Fruit fly (Drosophila melanogaster) whole organism, embryonic: ENCODE results near the gene HisCl1.
A peak's percentile ranks its signal among the peaks of the same experiment; 100 is the strongest.

Experiments
- Atf-2 ChIP-seq: fragments of 200-800 bp; sonication (Bioruptor generic); optimal IDR thresholded peaks from 2 replicates; lab custom pipeline; 2016; ENCODE audit warnings: missing biosample characterization, missing genetic modification characterization
- Bdp1 ChIP-seq: fragments of 200-800 bp; sonication (Bioruptor generic); optimal IDR thresholded peaks from 3 replicates; lab custom pipeline; 2016; ENCODE audit warnings: missing biosample characterization, missing genetic modification characterization
- BtbVII ChIP-seq: fragments of 200-800 bp; sonication (Bioruptor generic); optimal IDR thresholded peaks from 3 replicates; lab custom pipeline; 2017; ENCODE audit warnings: missing biosample characterization, mild to moderate bottlenecking, missing genetic modification characterization
- CG10147 ChIP-seq: fragments of 200-800 bp; sonication (Bioruptor generic); optimal IDR thresholded peaks from 2 replicates; lab custom pipeline; 2019; ENCODE audit warnings: missing biosample characterization, mild to moderate bottlenecking, missing genetic modification characterization, moderate library complexity
- CG10209 ChIP-seq: fragments of 200-800 bp; sonication (Bioruptor generic); optimal IDR thresholded peaks from 3 replicates; lab custom pipeline; 2017; ENCODE audit warnings: missing biosample characterization, mild to moderate bottlenecking, missing genetic modification characterization, missing genetic modification reagents
- CG10543 ChIP-seq: fragments of 200-800 bp; sonication (Bioruptor generic); optimal IDR thresholded peaks from 3 replicates; lab custom pipeline; 2017; ENCODE audit warnings: missing biosample characterization, mild to moderate bottlenecking, missing genetic modification characterization, moderate library complexity
- CG11093 ChIP-seq: fragments of 200-800 bp; sonication (Bioruptor generic); IDR thresholded peaks from 3 replicates; pipeline ENCODE4 v1.3.6; 2022; ENCODE audit warnings: missing biosample characterization, missing genetic modification characterization
- CG11247 ChIP-seq: fragments of 200-800 bp; sonication (Bioruptor generic); IDR thresholded peaks from 2 replicates; pipeline ENCODE4 v1.3.6; 2022; ENCODE audit warnings: missing biosample characterization, missing genetic modification characterization
- CG12155 ChIP-seq: fragments of 200-800 bp; sonication (Bioruptor generic); optimal IDR thresholded peaks from 3 replicates; lab custom pipeline; 2016; ENCODE audit warnings: missing biosample characterization, missing genetic modification characterization
- CG13287 ChIP-seq: fragments of 200-800 bp; sonication (Bioruptor generic); IDR thresholded peaks from 2 replicates; pipeline ENCODE4 v1.3.6; 2022; ENCODE audit warnings: missing biosample characterization, missing genetic modification characterization; ENCODE audit not compliant: partially characterized antibody
- CG13894 ChIP-seq: fragments of 200-800 bp; sonication (Bioruptor generic); optimal IDR thresholded peaks from 3 replicates; lab custom pipeline; 2018; ENCODE audit warnings: missing biosample characterization, mild to moderate bottlenecking, missing genetic modification characterization, moderate library complexity
- CG14965 ChIP-seq: fragments of 200-800 bp; sonication (Bioruptor generic); optimal IDR thresholded peaks from 2 replicates; lab custom pipeline; 2016; ENCODE audit warnings: missing biosample characterization, missing genetic modification characterization, borderline replicate concordance
- CG30403 ChIP-seq: fragments of 200-800 bp; sonication (Bioruptor generic); optimal IDR thresholded peaks from 3 replicates; lab custom pipeline; 2016; ENCODE audit warnings: missing biosample characterization, missing genetic modification characterization
- CG30431 ChIP-seq: fragments of 200-800 bp; sonication (Bioruptor generic); optimal IDR thresholded peaks from 2 replicates; lab custom pipeline; 2017; ENCODE audit warnings: missing biosample characterization, missing genetic modification characterization
- CG3163 ChIP-seq: fragments of 200-800 bp; sonication (Bioruptor generic); optimal IDR thresholded peaks from 3 replicates; lab custom pipeline; 2016; ENCODE audit warnings: missing biosample characterization, missing genetic modification characterization
- CG32767 ChIP-seq: fragments of 200-800 bp; sonication (Bioruptor generic); IDR thresholded peaks from 2 replicates; pipeline ENCODE4 v1.3.6; 2022; ENCODE audit warnings: missing biosample characterization, missing genetic modification characterization
- CG4360 ChIP-seq: fragments of 200-800 bp; sonication (Bioruptor generic); IDR thresholded peaks from 2 replicates; pipeline ENCODE4 v1.3.6; 2022; ENCODE audit warnings: missing biosample characterization, missing genetic modification characterization
- CG6791 ChIP-seq: fragments of 200-800 bp; sonication (Bioruptor generic); IDR thresholded peaks from 3 replicates; pipeline ENCODE4 v1.3.6; 2022; ENCODE audit warnings: missing biosample characterization, missing genetic modification characterization; ENCODE audit not compliant: partially characterized antibody
- CG7928 ChIP-seq: fragments of 200-800 bp; sonication (Bioruptor generic); optimal IDR thresholded peaks from 2 replicates; lab custom pipeline; 2017; ENCODE audit warnings: missing biosample characterization, mild to moderate bottlenecking, missing genetic modification characterization
- CG8388 ChIP-seq: fragments of 200-800 bp; sonication (Bioruptor generic); optimal IDR thresholded peaks from 2 replicates; lab custom pipeline; 2019; ENCODE audit warnings: missing biosample characterization, mild to moderate bottlenecking, missing genetic modification characterization, moderate library complexity
- CG8944 ChIP-seq: fragments of 200-800 bp; sonication (Bioruptor generic); optimal IDR thresholded peaks from 3 replicates; lab custom pipeline; 2016; ENCODE audit warnings: missing biosample characterization, missing genetic modification characterization
- CHES-1-like ChIP-seq: fragments of 200-800 bp; sonication (Bioruptor generic); optimal IDR thresholded peaks from 2 replicates; lab custom pipeline; 2016; ENCODE audit warnings: missing biosample characterization, missing genetic modification characterization
- CrebB ChIP-seq: fragments of 200-800 bp; sonication (Bioruptor generic); optimal IDR thresholded peaks from 3 replicates; lab custom pipeline; 2018; ENCODE audit warnings: missing biosample characterization, mild to moderate bottlenecking, missing genetic modification characterization
- Dip3 ChIP-seq: fragments of 200-800 bp; sonication (Bioruptor generic); optimal IDR thresholded peaks from 3 replicates; lab custom pipeline; 2016; ENCODE audit warnings: missing biosample characterization, missing genetic modification characterization
- Doc2 ChIP-seq: fragments of 200-800 bp; sonication (Bioruptor generic); IDR thresholded peaks from 2 replicates; pipeline ENCODE4 v1.3.6; 2022; ENCODE audit warnings: missing biosample characterization, missing genetic modification characterization
- H15 ChIP-seq: fragments of 200-800 bp; sonication (Bioruptor generic); IDR thresholded peaks from 3 replicates; pipeline ENCODE4 v1.3.6; 2022; ENCODE audit warnings: missing biosample characterization, missing genetic modification characterization
- Hr78 ChIP-seq, 2 experiments: fragments of 200-800 bp in 1 of 2; fragments of >200 bp in 1 of 2; sonication (Bioruptor generic) in 1 of 2; optimal IDR thresholded peaks; 2 replicates each; lab custom pipeline; 2017 to 2019; ENCODE audit warnings: missing biosample characterization in 2 of 2, missing genetic modification characterization in 2 of 2, mild to moderate bottlenecking in 1 of 2, moderate library complexity in 1 of 2
- MBD-R2 ChIP-seq: fragments of 200-800 bp; sonication (Bioruptor generic); IDR thresholded peaks from 2 replicates; pipeline ENCODE4 v1.3.6; 2022; ENCODE audit warnings: missing biosample characterization, missing genetic modification characterization
- MTF-1 ChIP-seq: fragments of 200-800 bp; sonication (Bioruptor generic); optimal IDR thresholded peaks from 2 replicates; lab custom pipeline; 2018; ENCODE audit warnings: missing biosample characterization, mild to moderate bottlenecking, missing genetic modification characterization, borderline replicate concordance
- Max ChIP-seq: fragments of 200-800 bp; sonication (Bioruptor generic); optimal IDR thresholded peaks from 2 replicates; lab custom pipeline; 2016; ENCODE audit warnings: missing biosample characterization, mild to moderate bottlenecking, missing genetic modification characterization
- Med ChIP-seq: fragments of 200-800 bp; sonication (Bioruptor generic); peaks from one replicate; lab custom pipeline; 2016; ENCODE audit warnings: missing biosample characterization, missing genetic modification characterization, mild to moderate bottlenecking, inconsistent platforms, moderate library complexity
- Sin3A ChIP-seq: fragments of >200 bp; optimal IDR thresholded peaks from 2 replicates; lab custom pipeline; 2018
- Sox100B ChIP-seq: fragments of 200-800 bp; sonication (Bioruptor generic); optimal IDR thresholded peaks from 3 replicates; lab custom pipeline; 2018; ENCODE audit warnings: missing biosample characterization, mild to moderate bottlenecking, missing genetic modification characterization
- Vsx1 ChIP-seq: fragments of 200-800 bp; sonication (Bioruptor generic); optimal IDR thresholded peaks from 2 replicates; lab custom pipeline; 2017; ENCODE audit warnings: missing biosample characterization, mild to moderate bottlenecking, missing genetic modification characterization, missing genetic modification reagents
- bab2 ChIP-seq: fragments of 200-800 bp; sonication (Bioruptor generic); optimal IDR thresholded peaks from 2 replicates; lab custom pipeline; 2016; ENCODE audit warnings: missing biosample characterization, missing genetic modification characterization
- bsh ChIP-seq, 2 experiments: fragments of 200-800 bp; sonication (Bioruptor generic); optimal IDR thresholded peaks; 2 replicates each; lab custom pipeline; 2017 to 2018; ENCODE audit warnings: mild to moderate bottlenecking in 2 of 2, missing biosample characterization in 2 of 2, missing genetic modification characterization in 2 of 2, moderate library complexity in 1 of 2
- cwo ChIP-seq: fragments of 200-800 bp; sonication (Bioruptor generic); optimal IDR thresholded peaks from 3 replicates; lab custom pipeline; 2017; ENCODE audit warnings: missing biosample characterization, missing genetic modification characterization, mild to moderate bottlenecking, moderate library complexity, missing genetic modification reagents
- eyg ChIP-seq: fragments of 200-800 bp; sonication (Bioruptor generic); optimal IDR thresholded peaks from 3 replicates; lab custom pipeline; 2016; ENCODE audit warnings: missing biosample characterization, missing genetic modification characterization
- ftz-f1 ChIP-seq: fragments of 200-800 bp; sonication (Bioruptor generic); optimal IDR thresholded peaks from 2 replicates; lab custom pipeline; 2016; ENCODE audit warnings: missing biosample characterization, missing genetic modification characterization
- fu2 ChIP-seq: fragments of 200-800 bp; sonication (Bioruptor generic); optimal IDR thresholded peaks from 2 replicates; lab custom pipeline; 2016; ENCODE audit warnings: missing biosample characterization, missing genetic modification characterization
- mam ChIP-seq: fragments of 200-800 bp; sonication (Bioruptor generic); optimal IDR thresholded peaks from 3 replicates; lab custom pipeline; 2016; ENCODE audit warnings: missing biosample characterization, missing genetic modification characterization
- oc ChIP-seq: fragments of 200-800 bp; sonication (Bioruptor generic); optimal IDR thresholded peaks from 2 replicates; lab custom pipeline; 2018; ENCODE audit warnings: missing biosample characterization, mild to moderate bottlenecking, missing genetic modification characterization, moderate library complexity
- onecut ChIP-seq: fragments of 200-800 bp; sonication (Bioruptor generic); IDR thresholded peaks from 2 replicates; pipeline ENCODE4 v1.3.6; 2022; ENCODE audit warnings: missing biosample characterization, missing genetic modification characterization
- phol ChIP-seq: fragments of 200-800 bp; sonication (Bioruptor generic); optimal IDR thresholded peaks from 3 replicates; lab custom pipeline; 2018; ENCODE audit warnings: missing biosample characterization, mild to moderate bottlenecking, missing genetic modification characterization, moderate library complexity
- ro ChIP-seq: fragments of 200-800 bp; sonication (Bioruptor generic); IDR thresholded peaks from 2 replicates; pipeline ENCODE4 v1.3.6; 2022; ENCODE audit warnings: missing biosample characterization, missing genetic modification characterization
- shn ChIP-seq: fragments of 200-800 bp; sonication (Bioruptor generic); optimal IDR thresholded peaks from 3 replicates; lab custom pipeline; 2016; ENCODE audit warnings: missing biosample characterization, missing genetic modification characterization
- so ChIP-seq: fragments of 200-800 bp; sonication (Bioruptor generic); IDR thresholded peaks from 3 replicates; pipeline ENCODE4 v1.3.6; 2022; ENCODE audit warnings: missing biosample characterization, missing genetic modification characterization
- ttk ChIP-seq: fragments of 200-800 bp; sonication (Bioruptor generic); IDR thresholded peaks from 2 replicates; pipeline ENCODE4 v2.1.2; 2022; ENCODE audit warnings: missing biosample characterization, missing genetic modification characterization
- twi ChIP-seq: fragments of 200-800 bp; optimal IDR thresholded peaks from 2 replicates; lab custom pipeline; 2019; ENCODE audit warnings: missing biosample characterization, mild to moderate bottlenecking, missing genetic modification characterization, moderate library complexity
- wdn ChIP-seq: fragments of 200-800 bp; sonication (Bioruptor generic); IDR thresholded peaks from 2 replicates; pipeline ENCODE4 v1.3.6; 2022; ENCODE audit warnings: missing biosample characterization, missing genetic modification characterization

Gene HisCl1

DNA sequence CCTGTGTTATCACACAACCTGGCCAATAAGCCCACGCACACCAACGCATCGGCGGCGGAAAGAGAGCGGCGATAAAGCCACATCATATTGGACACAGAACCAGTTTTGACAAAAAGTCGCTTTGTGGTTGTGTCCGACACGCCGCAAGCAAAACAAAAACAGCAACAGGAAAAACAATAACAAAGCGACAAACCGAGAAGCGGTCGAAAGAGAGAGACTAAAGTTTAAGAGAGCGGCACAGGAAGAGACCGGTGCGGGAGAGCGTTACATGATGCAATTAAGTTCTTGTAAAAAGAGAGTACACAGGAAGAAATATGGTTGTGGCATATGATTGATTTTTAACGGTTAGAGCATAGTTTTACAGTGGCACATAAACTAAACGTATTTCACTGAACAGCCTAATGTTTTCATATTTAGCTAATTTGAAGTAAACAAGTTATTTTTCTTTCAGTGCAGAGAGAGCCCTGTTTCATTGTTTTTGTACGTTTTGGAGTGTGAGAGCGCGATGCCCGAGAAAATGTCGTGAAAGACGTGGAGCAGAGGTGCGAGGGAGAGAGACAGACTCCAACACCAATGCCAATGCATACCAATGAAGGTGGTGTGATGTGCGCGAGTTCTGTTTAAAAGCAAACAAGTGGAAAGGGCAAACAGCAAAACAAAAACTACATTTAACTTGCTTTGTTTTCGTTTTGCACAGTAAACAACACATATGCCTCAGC, 26.1 kb upstream of the HisCl1 start (continued):
- TF ChIP-seq CG10543 (GFP tag; lab: Kevin White, UChicago): peak; percentile 100
- TF ChIP-seq CG30403 (GFP tag; lab: Kevin White, UChicago): peak; percentile 100
- no peak for TF ChIP-seq CG32767
- peak; percentile 100 for TF ChIP-seq eyg (GFP tag; lab: Kevin White, UChicago)
- TF ChIP-seq MBD-R2: no peak
- peak; percentile 100 for TF ChIP-seq CG8944
- peak; percentile 100 for TF ChIP-seq CG10209 (GFP tag; lab: Kevin White, UChicago)
- no peak for TF ChIP-seq wdn (GFP tag; lab: Robert Waterston, UW)
- TF ChIP-seq CG3163: peak; percentile 100
- TF ChIP-seq CG12155 (GFP tag; lab: Kevin White, UChicago): peak; percentile 99
- TF ChIP-seq ftz-f1: peak; percentile 96
- no peak for TF ChIP-seq ttk (GFP tag; lab: Robert Waterston, UW)
- no peak for TF ChIP-seq Doc2 (GFP tag; lab: Robert Waterston, UW)
- TF ChIP-seq Med (GFP tag; lab: Kevin White, UChicago): peak; percentile 100
- peak; percentile 100 for TF ChIP-seq CG8388 (GFP tag; lab: Kevin White, UChicago)
- TF ChIP-seq CG14965 (GFP tag; lab: Kevin White, UChicago): peak; percentile 95
- TF ChIP-seq CG10147 (GFP tag; lab: Kevin White, UChicago): peak; percentile 100
- peak; percentile 99 for TF ChIP-seq twi
- TF ChIP-seq Vsx1 (GFP tag; lab: Kevin White, UChicago): peak; percentile 99
- TF ChIP-seq CG11093 (GFP tag; lab: Robert Waterston, UW): peak; percentile 99
- TF ChIP-seq bab2 (GFP tag; lab: Kevin White, UChicago): peak; percentile 100
- peak; percentile 100 for TF ChIP-seq CG30431
- peak; percentile 100 for TF ChIP-seq oc (tag; lab: Kevin White, UChicago)
- TF ChIP-seq CG7928 (GFP tag; lab: Kevin White, UChicago): peak; percentile 87
- TF ChIP-seq CG4360 (GFP tag; lab: Robert Waterston, UW): no peak
- peak; percentile 99 for TF ChIP-seq Sox100B (GFP tag; lab: Kevin White, UChicago)
- TF ChIP-seq mam (GFP tag; lab: Kevin White, UChicago): peak; percentile 100
- no peak for TF ChIP-seq CG13287 (GFP tag; lab: Robert Waterston, UW)
- peak; percentile 100 for TF ChIP-seq CHES-1-like (GFP tag; lab: Kevin White, UChicago)
- TF ChIP-seq fu2 (GFP tag; lab: Kevin White, UChicago): peak; percentile 100
- no peak for TF ChIP-seq H15 (GFP tag; lab: Robert Waterston, UW)
- TF ChIP-seq Atf-2 (GFP tag; lab: Kevin White, UChicago): peak; percentile 100
- peak; percentile 100 for TF ChIP-seq BtbVII (GFP tag; lab: Kevin White, UChicago)
- no peak for TF ChIP-seq CG11247 (GFP tag; lab: Robert Waterston, UW)
- peak; percentile 100 for TF ChIP-seq bsh (GFP tag; optimal IDR thresholded peaks at IDR 0.05; lab: Kevin White, UChicago)
- TF ChIP-seq ro (GFP tag; lab: Robert Waterston, UW): no peak
- no peak for TF ChIP-seq Sin3A (lab: Kevin White, UChicago)
- peak; percentile 100 for TF ChIP-seq shn
- TF ChIP-seq Max (GFP tag; lab: Kevin White, UChicago): peak; percentile 100
- no peak for TF ChIP-seq CG6791 (GFP tag; lab: Robert Waterston, UW)
- peak; percentile 99 for TF ChIP-seq onecut (GFP tag; lab: Robert Waterston, UW)
- TF ChIP-seq Bdp1: peak; percentile 97
- peak; percentile 100 for TF ChIP-seq CG13894 (tag; lab: Kevin White, UChicago)
- peak in 1 of 2 experiments; percentile 97 for TF ChIP-seq Hr78 (GFP tag; optimal IDR thresholded peaks at IDR 0.05; lab: Kevin White, UChicago)
- TF ChIP-seq so (GFP tag; lab: Robert Waterston, UW): no peak
- peak; percentile 100 for TF ChIP-seq CrebB (tag; lab: Kevin White, UChicago)
- peak; percentile 99 for TF ChIP-seq MTF-1
- peak; percentile 100 for TF ChIP-seq Dip3
- peak; percentile 99 for TF ChIP-seq phol (tag; lab: Kevin White, UChicago)
- TF ChIP-seq cwo (GFP tag; lab: Kevin White, UChicago): peak; percentile 99
